Fruit fly (Drosophila melanogaster) whole organism, embryonic: ENCODE results near the gene Mad.

Experiments used
- ATbp ChIP-seq: fragments of 200-800 bp; sonication (Bioruptor generic); optimal IDR thresholded peaks from 2 replicates; lab custom pipeline; 2017; ENCODE audit warnings: missing biosample characterization, mild to moderate bottlenecking, missing genetic modification characterization, missing genetic modification reagents
- Abd-B ChIP-seq: fragments of 200-800 bp; sonication (Bioruptor generic); optimal IDR thresholded peaks from 2 replicates; lab custom pipeline; 2018; ENCODE audit warnings: missing biosample characterization, mild to moderate bottlenecking, missing genetic modification characterization, moderate library complexity
- CG10209 ChIP-seq: fragments of 200-800 bp; sonication (Bioruptor generic); optimal IDR thresholded peaks from 3 replicates; lab custom pipeline; 2017; ENCODE audit warnings: missing biosample characterization, mild to moderate bottlenecking, missing genetic modification characterization, missing genetic modification reagents
- CG1024 ChIP-seq: fragments of 200-800 bp; sonication (Bioruptor generic); IDR thresholded peaks from 2 replicates; pipeline ENCODE4 v1.3.6; 2022; ENCODE audit warnings: missing biosample characterization, missing genetic modification characterization
- CG11504 ChIP-seq: fragments of 200-800 bp; sonication (Bioruptor generic); optimal IDR thresholded peaks from 3 replicates; lab custom pipeline; 2019; ENCODE audit warnings: missing biosample characterization, mild to moderate bottlenecking, missing genetic modification characterization, moderate library complexity
- CG11560 ChIP-seq: fragments of 200-800 bp; sonication (Bioruptor generic); IDR thresholded peaks from 3 replicates; pipeline ENCODE4 v1.3.6; 2022; ENCODE audit warnings: missing biosample characterization, missing genetic modification characterization
- CG12942 ChIP-seq: fragments of 200-800 bp; sonication (Bioruptor generic); optimal IDR thresholded peaks from 3 replicates; lab custom pipeline; 2016; ENCODE audit warnings: missing biosample characterization, missing genetic modification characterization
- CG1529 ChIP-seq: fragments of 200-800 bp; sonication (Bioruptor generic); optimal IDR thresholded peaks from 3 replicates; lab custom pipeline; 2018; ENCODE audit warnings: missing biosample characterization, missing genetic modification characterization
- CG15696 ChIP-seq: fragments of 200-800 bp; sonication (Bioruptor generic); optimal IDR thresholded peaks from 2 replicates; lab custom pipeline; 2019; ENCODE audit warnings: missing biosample characterization, mild to moderate bottlenecking, missing genetic modification characterization, moderate library complexity
- CG17361 ChIP-seq: fragments of 200-800 bp; sonication (Bioruptor generic); IDR thresholded peaks from 3 replicates; pipeline ENCODE4 v1.3.6; 2022; ENCODE audit warnings: missing biosample characterization, missing genetic modification characterization
- CG2875 ChIP-seq: fragments of 200-800 bp; sonication (Bioruptor generic); optimal IDR thresholded peaks from 2 replicates; lab custom pipeline; 2017; ENCODE audit warnings: missing biosample characterization, mild to moderate bottlenecking, missing genetic modification characterization, missing genetic modification reagents
- CG2889 ChIP-seq: fragments of 200-800 bp; sonication (Bioruptor generic); IDR thresholded peaks from 3 replicates; pipeline ENCODE4 v1.3.6; 2022; ENCODE audit warnings: missing biosample characterization, missing genetic modification characterization
- CG31224 ChIP-seq: fragments of 200-800 bp; sonication (Bioruptor generic); IDR thresholded peaks from 2 replicates; pipeline ENCODE4 v1.3.6; 2022; ENCODE audit warnings: missing biosample characterization, missing genetic modification characterization
- CG3281 ChIP-seq: fragments of 200-800 bp; sonication (Bioruptor generic); optimal IDR thresholded peaks from 3 replicates; lab custom pipeline; 2017; ENCODE audit warnings: missing biosample characterization, mild to moderate bottlenecking, missing genetic modification characterization
- CG34224 ChIP-seq: fragments of 200-800 bp; sonication (Bioruptor generic); IDR thresholded peaks from 3 replicates; pipeline ENCODE4 v1.3.6; 2022; ENCODE audit warnings: missing biosample characterization, missing genetic modification characterization; ENCODE audit not compliant: partially characterized antibody
- CG34422 ChIP-seq: fragments of 200-800 bp; sonication (Bioruptor generic); IDR thresholded peaks from 3 replicates; pipeline ENCODE4 v1.3.6; 2022; ENCODE audit warnings: missing biosample characterization, missing genetic modification characterization
- CG4854 ChIP-seq: fragments of 200-800 bp; sonication (Bioruptor generic); optimal IDR thresholded peaks from 2 replicates; lab custom pipeline; 2016; ENCODE audit warnings: missing biosample characterization, missing genetic modification characterization, inconsistent platforms
- CG6689 ChIP-seq: fragments of 200-800 bp; sonication (Bioruptor generic); IDR thresholded peaks from 2 replicates; pipeline ENCODE4 v1.3.6; 2022; ENCODE audit warnings: missing biosample characterization, missing genetic modification characterization
- CG7963 ChIP-seq: fragments of 200-800 bp; sonication (Bioruptor generic); IDR thresholded peaks from 3 replicates; pipeline ENCODE4 v1.3.6; 2022; ENCODE audit warnings: missing biosample characterization, missing genetic modification characterization; ENCODE audit not compliant: partially characterized antibody
- CG8359 ChIP-seq: fragments of 200-800 bp; sonication (Bioruptor generic); optimal IDR thresholded peaks from 2 replicates; lab custom pipeline; 2017; ENCODE audit warnings: missing biosample characterization, mild to moderate bottlenecking, missing genetic modification characterization, borderline replicate concordance
- CG8924 ChIP-seq: fragments of 200-800 bp; optimal IDR thresholded peaks from 3 replicates; lab custom pipeline; 2019; ENCODE audit warnings: missing biosample characterization, mild to moderate bottlenecking, missing genetic modification characterization, moderate library complexity
- CG9797 ChIP-seq: fragments of 200-800 bp; sonication (Bioruptor generic); optimal IDR thresholded peaks from 3 replicates; lab custom pipeline; 2018; ENCODE audit warnings: missing biosample characterization, mild to moderate bottlenecking, missing genetic modification characterization
- CG9817 ChIP-seq: fragments of 200-800 bp; sonication (Bioruptor generic); optimal IDR thresholded peaks from 2 replicates; lab custom pipeline; 2018; ENCODE audit warnings: missing biosample characterization, mild to moderate bottlenecking, missing genetic modification characterization, moderate library complexity
- CG9876 ChIP-seq: fragments of 200-800 bp; sonication (Bioruptor generic); optimal IDR thresholded peaks from 2 replicates; lab custom pipeline; 2016; ENCODE audit warnings: missing biosample characterization, missing genetic modification characterization
- CG9932 ChIP-seq: fragments of 200-800 bp; sonication (Bioruptor generic); IDR thresholded peaks from 2 replicates; pipeline ENCODE4 v1.3.6; 2022; ENCODE audit warnings: missing biosample characterization, missing genetic modification characterization
- Camta ChIP-seq: fragments of 200-800 bp; sonication (Bioruptor generic); optimal IDR thresholded peaks from 2 replicates; lab custom pipeline; 2016; ENCODE audit warnings: missing biosample characterization, missing genetic modification characterization
- D19B ChIP-seq: fragments of 200-800 bp; sonication (Bioruptor generic); optimal IDR thresholded peaks from 2 replicates; lab custom pipeline; 2017; ENCODE audit warnings: missing biosample characterization, mild to moderate bottlenecking, missing genetic modification characterization
- Dfd ChIP-seq, 2 experiments: fragments of >200 bp; optimal IDR thresholded peaks; 2 replicates each; lab custom pipeline; 2017; ENCODE audit warnings: missing biosample characterization in 2 of 2, missing genetic modification characterization in 2 of 2
- Ets65A ChIP-seq: fragments of 200-800 bp; sonication (Bioruptor generic); peaks from one replicate; lab custom pipeline; 2016; ENCODE audit warnings: missing biosample characterization, missing genetic modification characterization
- Gug ChIP-seq: fragments of 200-800 bp; sonication (Bioruptor generic); IDR thresholded peaks from 4 replicates; pipeline ENCODE4 v1.3.6; 2022; ENCODE audit warnings: missing biosample characterization, missing genetic modification characterization
- HmgZ ChIP-seq: fragments of 200-800 bp; sonication (Bioruptor generic); optimal IDR thresholded peaks from 2 replicates; lab custom pipeline; 2018; ENCODE audit warnings: missing biosample characterization, mild to moderate bottlenecking, missing genetic modification characterization
- Kr ChIP-seq: fragments of 200-800 bp; sonication (Bioruptor generic); optimal IDR thresholded peaks from 2 replicates; lab custom pipeline; 2017; ENCODE audit warnings: missing biosample characterization, mild to moderate bottlenecking, missing genetic modification characterization
- MBD-R2 ChIP-seq: fragments of 200-800 bp; sonication (Bioruptor generic); IDR thresholded peaks from 2 replicates; pipeline ENCODE4 v1.3.6; 2022; ENCODE audit warnings: missing biosample characterization, missing genetic modification characterization
- MESR4 ChIP-seq: fragments of 200-800 bp; sonication (Bioruptor generic); optimal IDR thresholded peaks from 2 replicates; lab custom pipeline; 2018; ENCODE audit warnings: missing biosample characterization, mild to moderate bottlenecking, missing genetic modification characterization, moderate library complexity
- Sin3A ChIP-seq: fragments of >200 bp; optimal IDR thresholded peaks from 2 replicates; lab custom pipeline; 2018
- ash1 ChIP-seq: fragments of 200-800 bp; sonication (Bioruptor generic); optimal IDR thresholded peaks from 2 replicates; lab custom pipeline; 2018; ENCODE audit warnings: missing biosample characterization, mild to moderate bottlenecking, missing genetic modification characterization
- bigmax ChIP-seq: fragments of 200-800 bp; sonication (Bioruptor generic); optimal IDR thresholded peaks from 2 replicates; lab custom pipeline; 2018; ENCODE audit warnings: missing biosample characterization, mild to moderate bottlenecking, missing genetic modification characterization
- chif ChIP-seq, 2 experiments: fragments of 200-800 bp; sonication (Bioruptor generic); optimal IDR thresholded peaks; 3 replicates each; lab custom pipeline; 2016; ENCODE audit warnings: missing biosample characterization in 2 of 2, missing genetic modification characterization in 2 of 2
- dysf ChIP-seq: fragments of 200-800 bp; sonication (Bioruptor generic); IDR thresholded peaks from 3 replicates; pipeline ENCODE4 v1.3.6; 2022; ENCODE audit warnings: missing biosample characterization, missing genetic modification characterization
- fu2 ChIP-seq: fragments of 200-800 bp; sonication (Bioruptor generic); optimal IDR thresholded peaks from 2 replicates; lab custom pipeline; 2016; ENCODE audit warnings: missing biosample characterization, missing genetic modification characterization
- gem ChIP-seq: fragments of 200-800 bp; sonication (Bioruptor generic); optimal IDR thresholded peaks from 2 replicates; lab custom pipeline; 2019; ENCODE audit warnings: missing biosample characterization, mild to moderate bottlenecking, missing genetic modification characterization, moderate library complexity
- gt ChIP-seq: fragments of 200-800 bp; sonication (Bioruptor generic); IDR thresholded peaks from 2 replicates; pipeline ENCODE4 v1.3.6; 2022; ENCODE audit warnings: missing biosample characterization, missing genetic modification characterization
- hb ChIP-seq: fragments of 200-800 bp; sonication (Bioruptor generic); IDR thresholded peaks from 3 replicates; pipeline ENCODE4 v1.3.6; 2022; ENCODE audit warnings: missing biosample characterization, missing genetic modification characterization; ENCODE audit not compliant: partially characterized antibody
- kay ChIP-seq: fragments of 200-800 bp; sonication (Bioruptor generic); optimal IDR thresholded peaks from 2 replicates; lab custom pipeline; 2016; ENCODE audit warnings: missing biosample characterization, missing genetic modification characterization
- mirr ChIP-seq: fragments of 200-800 bp; sonication (Bioruptor generic); optimal IDR thresholded peaks from 3 replicates; lab custom pipeline; 2018; ENCODE audit warnings: missing biosample characterization, mild to moderate bottlenecking, missing genetic modification characterization
- psq ChIP-seq: fragments of 200-800 bp; sonication (Bioruptor generic); optimal IDR thresholded peaks from 2 replicates; lab custom pipeline; 2017; ENCODE audit warnings: missing biosample characterization, missing genetic modification characterization
- seq ChIP-seq: fragments of 200-800 bp; sonication (Bioruptor generic); IDR thresholded peaks from 2 replicates; pipeline ENCODE4 v1.3.6; 2022; ENCODE audit warnings: missing biosample characterization, missing genetic modification characterization
- tgo ChIP-seq: fragments of 200-800 bp; sonication (Bioruptor generic); IDR thresholded peaks from 3 replicates; pipeline ENCODE4 v1.3.6; 2022; ENCODE audit warnings: missing biosample characterization, missing genetic modification characterization
- twi ChIP-seq: fragments of 200-800 bp; optimal IDR thresholded peaks from 2 replicates; lab custom pipeline; 2019; ENCODE audit warnings: missing biosample characterization, mild to moderate bottlenecking, missing genetic modification characterization, moderate library complexity
- vvl ChIP-seq: fragments of 200-800 bp; sonication (Bioruptor generic); IDR thresholded peaks from 2 replicates; pipeline ENCODE4 v1.3.6; 2022; ENCODE audit warnings: missing biosample characterization, missing genetic modification characterization

Gene Mad

dm6 chr2L:3158260-3159072 lies 977 bp downstream of the Mad start (continued):
- TF ChIP-seq CG4854 (GFP tag; lab: Kevin White, UChicago) (no peak), CG12942 (GFP tag; lab: Kevin White, UChicago) (no peak), vvl (peak; percentile 28), Abd-B (GFP tag; lab: Kevin White, UChicago) (no peak), CG10209 (GFP tag; lab: Kevin White, UChicago) (no peak), seq (GFP tag; lab: Robert Waterston, UW) (no peak), CG9876 (no peak), CG34224 (no peak; the same call in 2 of the 3 replicates), CG1529 (GFP tag; lab: Kevin White, UChicago) (no peak), Dfd (GFP tag; optimal IDR thresholded peaks at IDR 0.05; lab: Kevin White, UChicago) (no peak), CG2889 (GFP tag; lab: Robert Waterston, UW) (no peak), mirr (GFP tag; lab: Kevin White, UChicago) (no peak), HmgZ (no peak), twi (tag; lab: Kevin White, UChicago) (no peak), CG11560 (no peak), CG34422 (GFP tag; lab: Robert Waterston, UW) (peak; percentile 26; the same call in 1 of the 3 replicates), CG3281 (GFP tag; lab: Kevin White, UChicago) (peak; percentile 19), fu2 (GFP tag; lab: Kevin White, UChicago) (no peak), MBD-R2 (GFP tag; lab: Robert Waterston, UW) (no peak), CG8924 (peak; percentile 21), D19B (GFP tag; lab: Kevin White, UChicago) (no peak), CG6689 (GFP tag; lab: Robert Waterston, UW) (peak; percentile 27; the same call in 1 of the 2 replicates), bigmax (GFP tag; lab: Kevin White, UChicago) (no peak), CG31224 (GFP tag; lab: Robert Waterston, UW) (no peak), Camta (no peak), Sin3A (lab: Kevin White, UChicago) (no peak), CG9817 (tag; lab: Kevin White, UChicago) (no peak), gem (tag; lab: Kevin White, UChicago) (peak; percentile 35), CG1024 (no peak), Gug (GFP tag; lab: Robert Waterston, UW) (no peak), CG17361 (GFP tag; lab: Robert Waterston, UW) (peak; percentile 24; the same call in 1 of the 3 replicates), dysf (no peak), Kr (GFP tag; lab: Kevin White, UChicago) (peak; percentile 96), CG9932 (GFP tag; lab: Robert Waterston, UW) (no peak), tgo (GFP tag; lab: Robert Waterston, UW) (no peak; the same call in 2 of the 3 replicates), CG8359 (GFP tag; lab: Kevin White, UChicago) (peak; percentile 23), CG15696 (tag; lab: Kevin White, UChicago) (no peak), CG9797 (GFP tag; lab: Kevin White, UChicago) (no peak), hb (GFP tag; lab: Robert Waterston, UW) (no peak), gt (GFP tag; lab: Robert Waterston, UW) (no peak), CG7963 (GFP tag; lab: Robert Waterston, UW) (no peak), ATbp (GFP tag; lab: Kevin White, UChicago) (peak; percentile 40), CG11504 (tag; lab: Kevin White, UChicago) (peak; percentile 26), psq (GFP tag; lab: Kevin White, UChicago) (no peak), ash1 (GFP tag; lab: Kevin White, UChicago) (no peak), MESR4 (no peak), CG2875 (no peak), chif (GFP tag; optimal IDR thresholded peaks at IDR 0.05; lab: Kevin White, UChicago) (no peak), kay (peak; percentile 51), Ets65A (peak; percentile 54)
